Worm (Caenorhabditis elegans): ENCODE measurements around the gene nhr-109.

The nhr-109 gene

ce11 chrII:4417333-4417732, 15.8 kb upstream of the nhr-109 start, which contains the start of gene sod-5 (continued):
- no peak for TF ChIP-seq lin-35 (GFP tag; optimal IDR thresholded peaks at IDR 0.05)

- TF ChIP-seq ccch-3 (GFP tag; optimal IDR thresholded peaks at IDR 0.05) (no peak), Y95B8A.8 (GFP tag; IDR thresholded peaks at IDR 0.05) (0 out of 2 replicates have a peak, but pooled peaks have one; percentile 28)
Measured at ce11 chrII:4419956-4420355, 13.2 kb upstream of the nhr-109 start, which contains the start of gene bpnt-1. Gene bpnt-1 (plus strand): TSS chrII:4420256.

ce11 chrII:4424807-4425206, 8.4 kb upstream of the nhr-109 start, which contains the start of the genes dcaf-13 and toe-1:
Gene dcaf-13 (minus strand): TSS chrII:4424902.
Gene toe-1 (plus strand): TSS chrII:4425167.
- TF ChIP-seq bed-1 (GFP tag; IDR thresholded peaks at IDR 0.05) (no peak), lsl-1 (GFP tag; optimal IDR thresholded peaks at IDR 0.05) (peak; percentile 5), madf-6 (GFP tag; IDR thresholded peaks at IDR 0.05) (peak; percentile 46; the same call in 1 of the 2 replicates)

- TF ChIP-seq cebp-2 (GFP tag; IDR thresholded peaks at IDR 0.05) (0 out of 2 replicates have a peak, but pooled peaks have one; percentile 36), dox-1 (GFP tag; IDR thresholded peaks at IDR 0.05) (no peak), lin-40 (tag; optimal IDR thresholded peaks at IDR 0.05) (no peak), F22D6.2 (tag; optimal IDR thresholded peaks at IDR 0.05) (no peak), ceh-27 (GFP tag; optimal IDR thresholded peaks at IDR 0.05) (no peak), madf-8 (GFP tag; conservative IDR thresholded peaks at IDR 0.05) (0 out of 2 replicates have a peak, but pooled peaks have one; percentile 11), zfh-2 (GFP tag; conservative IDR thresholded peaks at IDR 0.05) (0 out of 2 replicates have a peak, but pooled peaks have one; percentile 35), F33H1.4 (GFP tag; IDR thresholded peaks at IDR 0.05) (no peak)
Measured at ce11 chrII:4428121-4428520, 5.0 kb upstream of the nhr-109 start.

ce11 chrII:4434278-4434677, 1.1 kb downstream of the nhr-109 start:
- TF ChIP-seq nhr-179 (tag; optimal IDR thresholded peaks at IDR 0.05): no peak
- no peak for TF ChIP-seq nhr-27 (tag; optimal IDR thresholded peaks at IDR 0.05)
- TF ChIP-seq chd-7 (tag; optimal IDR thresholded peaks at IDR 0.05): no peak
- no peak for TF ChIP-seq zfh-2 (GFP tag; conservative IDR thresholded peaks at IDR 0.05)
- no peak for TF ChIP-seq tbp1 (GFP tag; optimal IDR thresholded peaks at IDR 0.05)
- no peak for TF ChIP-seq hsf-1 (GFP tag; IDR thresholded peaks at IDR 0.05)
- TF ChIP-seq him-1 (tag; optimal IDR thresholded peaks at IDR 0.05): no peak
- TF ChIP-seq rcor-1 (GFP tag; IDR thresholded peaks at IDR 0.05): no peak
- TF ChIP-seq fkh-3 (tag; optimal IDR thresholded peaks at IDR 0.05): no peak
- TF ChIP-seq F39B2.1 (GFP tag; IDR thresholded peaks at IDR 0.05): no peak
- TF ChIP-seq dox-1 (GFP tag; IDR thresholded peaks at IDR 0.05): no peak
- TF ChIP-seq snpc-1.3 (tag; optimal IDR thresholded peaks at IDR 0.05; ENCODE audit: insufficient read depth): no peak
- TF ChIP-seq bed-1 (GFP tag; IDR thresholded peaks at IDR 0.05): no peak
- TF ChIP-seq ztf-3 (GFP tag; optimal IDR thresholded peaks at IDR 0.05): no peak
- TF ChIP-seq nhr-120 (GFP tag; IDR thresholded peaks at IDR 0.05): no peak
- TF ChIP-seq sea-2 (GFP tag; IDR thresholded peaks at IDR 0.05): no peak
- no peak for TF ChIP-seq cebp-1 (GFP tag; IDR thresholded peaks at IDR 0.05)
- TF ChIP-seq cebp-1 (tag; optimal IDR thresholded peaks at IDR 0.05): no peak

- TF ChIP-seq lin-40 (tag; optimal IDR thresholded peaks at IDR 0.05) (peak; percentile 9), somi-1 (GFP tag; optimal IDR thresholded peaks at IDR 0.05) (no peak), ets-4 (GFP tag; optimal IDR thresholded peaks at IDR 0.05) (no peak)
Measured at ce11 chrII:4435134-4435533, 2.0 kb downstream of the nhr-109 start, which contains the start of gene nhr-273. Gene nhr-273 (plus strand): TSS chrII:4435300.
